Fruit fly (Drosophila melanogaster): ENCODE data around the gene dnc.

DNA sequence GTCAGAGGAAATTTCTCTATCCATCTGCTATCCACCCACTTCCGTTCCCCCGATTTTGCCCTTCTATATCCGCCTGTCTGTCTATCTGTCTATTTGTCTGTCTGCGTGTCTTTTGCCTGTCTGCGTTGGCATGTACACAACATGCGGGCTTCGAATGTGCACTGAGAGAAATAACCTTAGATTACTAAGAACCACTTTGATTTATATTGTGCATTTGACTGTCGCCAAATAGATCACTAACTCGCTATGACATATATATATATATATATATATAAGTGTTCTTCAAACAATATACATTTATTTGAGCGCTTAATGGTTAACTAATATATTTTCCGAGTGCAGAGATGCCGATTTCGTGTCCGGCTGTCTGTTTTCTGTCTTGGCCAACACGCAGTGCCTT lies 57.4 kb downstream of the dnc start:
- TF ChIP-seq Hr83 (GFP tag; optimal IDR thresholded peaks at IDR 0.05; ENCODE audit: poor library complexity, severe bottlenecking) (no peak), tai (GFP tag; optimal IDR thresholded peaks at IDR 0.05) (no peak)

Data from whole organism, wandering third instar larva.